Fruit fly (Drosophila melanogaster) whole organism: ENCODE measurements around the gene CG2691.

Experiments used
- CG8478 ChIP-seq: fragments of >200 bp; optimal IDR thresholded peaks from 2 replicates; lab custom pipeline; 2018; ENCODE audit warnings: inconsistent platforms
- Dll ChIP-seq: fragments of >200 bp; optimal IDR thresholded peaks from 2 replicates; lab custom pipeline; 2017
- EcR ChIP-seq, 2 experiments: fragments of >200 bp; optimal IDR thresholded peaks; 2 replicates each; lab custom pipeline; 2017; ENCODE audit warnings: missing biosample characterization in 2 of 2, missing genetic modification characterization in 2 of 2, missing genetic modification reagents in 2 of 2
- pan ChIP-seq: fragments of >200 bp; optimal IDR thresholded peaks from 2 replicates; lab custom pipeline; 2017
- psq ChIP-seq: fragments of >200 bp; optimal IDR thresholded peaks from 2 replicates; lab custom pipeline; 2017
- usp ChIP-seq: fragments of >200 bp; optimal IDR thresholded peaks from 2 replicates; lab custom pipeline; 2017; ENCODE audit warnings: missing biosample characterization, missing genetic modification characterization, mixed read lengths

The CG2691 gene

dm6 chrX:13602071-13602858, 21.9 kb downstream of the CG2691 start, which contains the start of gene up:
Gene up (minus strand): TSS chrX:13602578.
- TF ChIP-seq usp (GFP tag; lab: Kevin White, UChicago): no peak
- no peak for TF ChIP-seq EcR (GFP tag; optimal IDR thresholded peaks at IDR 0.05; lab: Kevin White, UChicago)
- no peak for TF ChIP-seq pan (lab: Kevin White, UChicago)
- no peak for TF ChIP-seq psq (lab: Kevin White, UChicago)
- TF ChIP-seq CG8478 (lab: Kevin White, UChicago): no peak
- no peak for TF ChIP-seq Dll

DNA sequence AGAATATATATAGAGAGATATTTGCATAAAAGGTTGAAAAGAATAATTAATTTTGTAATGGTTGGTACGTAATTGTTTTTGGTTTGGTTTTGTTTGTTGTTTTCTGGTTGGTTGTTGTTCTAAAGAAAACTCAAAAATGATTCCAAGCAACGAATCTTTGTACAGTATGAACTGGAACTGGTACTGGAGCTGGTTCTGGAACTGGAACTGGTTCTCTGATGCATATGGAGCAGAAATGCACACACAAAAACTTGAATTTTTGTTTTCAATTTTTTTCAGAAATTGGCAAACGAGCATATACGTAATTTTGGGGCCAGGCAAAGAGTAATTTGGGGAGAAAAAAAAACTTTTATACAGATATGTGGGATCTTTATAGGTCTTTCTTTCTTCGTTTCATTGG, 26.5 kb downstream of the CG2691 start:
- no peak for TF ChIP-seq psq (lab: Kevin White, UChicago)
- TF ChIP-seq pan (lab: Kevin White, UChicago): no peak
- no peak for TF ChIP-seq usp (GFP tag; lab: Kevin White, UChicago)
- no peak for TF ChIP-seq EcR (GFP tag; optimal IDR thresholded peaks at IDR 0.05; lab: Kevin White, UChicago)
- no peak for TF ChIP-seq Dll
- no peak for TF ChIP-seq CG8478 (lab: Kevin White, UChicago)

DNA sequence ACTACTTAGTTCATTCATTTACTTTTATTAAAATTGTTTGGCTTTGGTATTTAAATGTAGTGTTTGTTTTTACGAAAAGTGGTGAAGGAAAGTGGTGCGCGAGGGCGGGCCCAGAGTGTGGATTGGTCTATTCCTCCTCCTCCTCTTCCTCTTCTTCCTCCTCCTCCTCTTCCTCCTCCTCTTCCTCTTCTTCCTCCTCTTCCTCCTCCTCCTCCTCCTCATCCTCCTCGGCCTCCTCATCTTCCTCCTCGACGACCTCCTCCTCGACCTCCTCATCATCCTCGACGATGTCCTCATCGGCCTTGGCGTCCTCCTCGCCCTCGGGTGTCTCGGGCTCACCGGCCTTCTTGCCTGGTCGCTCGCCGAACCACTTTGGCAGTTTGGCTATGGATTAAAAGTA, 30.5 kb downstream of the CG2691 start:
- TF ChIP-seq usp (GFP tag; lab: Kevin White, UChicago) (no peak), Dll (no peak), CG8478 (lab: Kevin White, UChicago) (no peak), pan (lab: Kevin White, UChicago) (no peak), EcR (GFP tag; optimal IDR thresholded peaks at IDR 0.05; lab: Kevin White, UChicago) (no peak), psq (lab: Kevin White, UChicago) (no peak)

dm6 chrX:13586888-13587287, 37.3 kb downstream of the CG2691 start:
- TF ChIP-seq pan (lab: Kevin White, UChicago): no peak
- no peak for TF ChIP-seq CG8478 (lab: Kevin White, UChicago)
- TF ChIP-seq usp (GFP tag; lab: Kevin White, UChicago): no peak
- TF ChIP-seq Dll: no peak
- no peak for TF ChIP-seq psq (lab: Kevin White, UChicago)
- no peak for TF ChIP-seq EcR (GFP tag; optimal IDR thresholded peaks at IDR 0.05; lab: Kevin White, UChicago)

dm6 chrX:13579322-13579721, 44.9 kb downstream of the CG2691 start:
- TF ChIP-seq psq (lab: Kevin White, UChicago) (no peak), EcR (GFP tag; optimal IDR thresholded peaks at IDR 0.05; lab: Kevin White, UChicago) (no peak), pan (lab: Kevin White, UChicago) (no peak), usp (GFP tag; lab: Kevin White, UChicago) (no peak), CG8478 (lab: Kevin White, UChicago) (no peak), Dll (no peak)

dm6 chrX:13572382-13572781, 51.8 kb downstream of the CG2691 start:
- no peak for TF ChIP-seq pan (lab: Kevin White, UChicago)
- TF ChIP-seq Dll: no peak
- no peak for TF ChIP-seq usp (GFP tag; lab: Kevin White, UChicago)
- no peak for TF ChIP-seq EcR (GFP tag; optimal IDR thresholded peaks at IDR 0.05; lab: Kevin White, UChicago)
- no peak for TF ChIP-seq CG8478 (lab: Kevin White, UChicago)
- TF ChIP-seq psq (lab: Kevin White, UChicago): no peak

dm6 chrX:13570255-13570654, 54.0 kb downstream of the CG2691 start:
- TF ChIP-seq psq (lab: Kevin White, UChicago) (no peak), CG8478 (lab: Kevin White, UChicago) (no peak), Dll (no peak), usp (GFP tag; lab: Kevin White, UChicago) (no peak), EcR (GFP tag; optimal IDR thresholded peaks at IDR 0.05; lab: Kevin White, UChicago) (no peak), pan (lab: Kevin White, UChicago) (no peak)
